Worm (Caenorhabditis elegans): ENCODE data around the gene rga-8.

- no peak for TF ChIP-seq egl-44 (GFP tag; IDR thresholded peaks at IDR 0.05)
- TF ChIP-seq him-1 (tag; optimal IDR thresholded peaks at IDR 0.05): no peak
- TF ChIP-seq lin-40 (tag; optimal IDR thresholded peaks at IDR 0.05): peak; percentile 32
These were observed 18.5 kb upstream of the rga-8 start, which contains the start of gene ift-81 for ce11 chrX:5297942-5298611.
